Worm (Caenorhabditis elegans) whole organism, midembryonic: ENCODE results near the gene snf-10.

Experiments used
- cog-1 ChIP-seq: sonication (generic microtip); optimal IDR thresholded peaks from 2 replicates; lab custom pipeline; 2016; ENCODE audit warnings: missing genetic modification characterization, missing compliant biosample characterization
- flt-1 ChIP-seq: fragments of 200-800 bp; sonication (Bioruptor generic); IDR thresholded peaks from 2 replicates; pipeline ENCODE4 v1.3.6; 2022; ENCODE audit warnings: missing genetic modification characterization, missing compliant biosample characterization
- ref-1 ChIP-seq: fragments of 200-800 bp; sonication (Bioruptor generic); conservative IDR thresholded peaks from 2 replicates; pipeline ENCODE4 v1.3.6; 2022; ENCODE audit warnings: missing genetic modification reagents, missing genetic modification characterization, missing compliant biosample characterization
- tab-1 ChIP-seq: fragments of 200-800 bp; sonication (Bioruptor generic); IDR thresholded peaks from 2 replicates; pipeline ENCODE4 v1.3.6; 2022; ENCODE audit warnings: missing genetic modification characterization, missing compliant biosample characterization
- ztf-29 ChIP-seq: fragments of 200-800 bp; sonication (Bioruptor generic); IDR thresholded peaks from 2 replicates; pipeline ENCODE4 v1.3.6; 2022; ENCODE audit warnings: missing genetic modification reagents, missing genetic modification characterization, missing compliant biosample characterization

- no peak for TF ChIP-seq ztf-29 (GFP tag; lab: Robert Waterston, UW)
- TF ChIP-seq tab-1 = no peak
- TF ChIP-seq ref-1 (GFP tag; lab: Robert Waterston, UW) = no peak
- TF ChIP-seq flt-1 = no peak
- TF ChIP-seq cog-1 = no peak
These were observed 8.0 kb downstream of the snf-10 start for ce11 chrV:10432607-10433006.
